Fruit fly (Drosophila melanogaster): Measurements from ENCODE around the gene CG33306.

Gene CG33306

DNA sequence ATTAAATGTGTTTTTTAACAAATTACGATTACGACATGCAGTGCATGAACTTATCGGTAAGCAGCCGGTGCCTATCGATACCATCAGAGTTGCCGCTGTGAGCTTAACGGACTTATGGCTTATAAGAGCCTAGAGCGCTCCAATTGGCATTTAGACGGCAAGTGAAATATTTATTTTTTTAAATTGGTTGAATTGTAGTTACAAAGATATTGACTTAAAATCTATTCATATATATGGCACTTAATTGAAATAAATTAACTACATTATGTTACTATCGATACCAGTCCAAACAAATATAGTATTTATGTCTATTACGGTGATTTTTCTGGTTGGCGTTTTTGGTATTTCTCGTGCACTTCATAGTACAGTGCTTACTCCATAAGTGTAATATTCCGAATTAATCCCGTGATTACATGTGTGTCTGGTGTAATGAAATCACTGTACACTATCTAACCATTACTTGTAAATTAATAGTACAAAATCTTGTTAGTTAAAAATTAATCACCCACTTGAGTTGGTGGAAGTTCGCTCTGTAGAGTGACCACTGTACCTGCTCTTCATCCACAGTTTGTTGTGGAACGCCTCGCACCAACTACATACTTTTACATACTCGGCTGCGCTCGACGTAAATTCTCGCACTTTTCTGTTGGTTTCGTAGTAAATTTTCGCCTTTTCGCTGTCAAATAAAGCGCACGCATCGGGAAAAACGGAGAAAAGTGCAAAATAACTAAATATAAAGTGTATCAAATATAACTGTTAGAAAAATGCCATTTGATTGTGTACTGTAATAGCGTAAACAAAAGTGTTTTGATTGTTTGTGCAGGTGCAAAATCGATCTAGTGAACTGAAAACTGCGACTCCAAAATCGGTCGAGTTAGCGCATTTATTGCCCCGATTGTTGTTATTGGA lies 8.3 kb downstream of the CG33306 start, which contains the start of the genes mRpS23 and CenG1A (continued):
- no peak for TF ChIP-seq Dfd (GFP tag; optimal IDR thresholded peaks at IDR 0.05)
- peak; percentile 97 for TF ChIP-seq Mio (GFP tag; optimal IDR thresholded peaks at IDR 0.05)

DNA sequence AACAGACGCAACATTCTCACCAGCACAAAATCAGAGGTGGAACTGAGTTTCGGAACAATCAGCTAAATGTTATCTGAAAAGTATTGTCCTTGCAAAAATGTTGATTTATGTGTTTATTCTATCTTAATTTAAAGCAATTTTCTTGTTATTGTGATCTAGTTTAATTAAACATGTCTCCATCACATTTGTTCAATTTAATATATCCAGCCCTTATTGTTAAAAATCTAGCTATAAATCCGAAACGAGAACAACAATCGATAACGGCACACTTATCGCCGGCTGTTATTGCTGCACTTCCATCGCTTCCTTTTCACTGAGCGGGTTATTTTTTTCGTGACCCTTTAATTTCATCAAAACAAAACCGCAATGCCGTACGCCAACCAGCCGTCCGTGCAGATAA lies 10.5 kb downstream of the CG33306 start, which contains the start of the genes GatC, PolG2 and Polr2C:
GatC (minus strand) TSS at position 48 of the 400 bp plus-strand sequence.
PolG2 (minus strand) TSS at position 48 of the 400 bp plus-strand sequence.
Polr2C (plus strand) TSS at position 280 of the 400 bp plus-strand sequence.
- TF ChIP-seq Rel (GFP tag; optimal IDR thresholded peaks at IDR 0.05) (no peak), Rel (tag; optimal IDR thresholded peaks at IDR 0.05) (peak; percentile 0), Myc (optimal IDR thresholded peaks at IDR 0.05) (peak; percentile 70), Jra (GFP tag; optimal IDR thresholded peaks at IDR 0.05) (no peak), pan (optimal IDR thresholded peaks at IDR 0.05) (no peak), Sp1 (GFP tag; optimal IDR thresholded peaks at IDR 0.05) (peak; percentile 3), woc (GFP tag; optimal IDR thresholded peaks at IDR 0.05) (no peak), ey (GFP tag; optimal IDR thresholded peaks at IDR 0.05) (peak; percentile 18), N (GFP tag; optimal IDR thresholded peaks at IDR 0.05) (no peak), CrebA (GFP tag; optimal IDR thresholded peaks at IDR 0.05; ENCODE audit: borderline replicate concordance) (no peak), Hnf4 (GFP tag; optimal IDR thresholded peaks at IDR 0.05) (no peak), fru (GFP tag; optimal IDR thresholded peaks at IDR 0.05) (no peak), OdsH (GFP tag; optimal IDR thresholded peaks at IDR 0.05) (no peak), Dif (GFP tag; optimal IDR thresholded peaks at IDR 0.05; ENCODE audit: partially characterized antibody) (peak; percentile 64), Hr78 (GFP tag; optimal IDR thresholded peaks at IDR 0.05) (no peak), lola (GFP tag; optimal IDR thresholded peaks at IDR 0.05) (no peak), br (GFP tag; optimal IDR thresholded peaks at IDR 0.05) (no peak), foxo (GFP tag; optimal IDR thresholded peaks at IDR 0.05) (no peak)

dm6 chr2L:13829540-13829939 lies 14.0 kb downstream of the CG33306 start, which contains the start of the genes Arpc1 and Orc5:
Gene Arpc1, minus strand, starts transcription at chr2L:13829741.
Gene Orc5, plus strand, starts transcription at chr2L:13829837.
- TF ChIP-seq lola (GFP tag; optimal IDR thresholded peaks at IDR 0.05) (no peak), Myc (optimal IDR thresholded peaks at IDR 0.05) (no peak), Hnf4 (GFP tag; optimal IDR thresholded peaks at IDR 0.05) (no peak), N (GFP tag; optimal IDR thresholded peaks at IDR 0.05) (no peak), CrebA (GFP tag; optimal IDR thresholded peaks at IDR 0.05; ENCODE audit: borderline replicate concordance) (no peak), GATAd (GFP tag; optimal IDR thresholded peaks at IDR 0.05) (no peak), Rel (GFP tag; optimal IDR thresholded peaks at IDR 0.05) (no peak), Rel (tag; optimal IDR thresholded peaks at IDR 0.05) (peak; percentile 58)

DNA sequence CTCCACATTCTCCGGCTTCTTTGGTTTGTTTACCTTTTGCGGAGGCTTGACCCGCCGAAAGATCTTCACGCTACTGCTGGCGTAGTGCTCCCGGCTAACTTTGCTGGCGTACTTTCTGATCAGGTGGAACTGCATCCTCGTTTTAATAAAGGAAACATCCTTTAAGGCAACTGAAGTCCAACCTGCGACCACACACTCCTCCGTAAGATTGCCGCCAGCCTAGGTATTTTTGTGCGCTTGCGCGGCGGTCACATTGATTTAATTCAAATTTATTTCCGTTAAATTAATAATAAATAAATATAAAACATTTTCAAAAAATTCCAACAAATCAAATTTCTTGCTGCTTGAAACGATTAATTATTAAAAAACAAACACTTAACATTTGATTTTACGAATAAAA lies 16.0 kb downstream of the CG33306 start, which contains the start of gene PolG1:
PolG1 (minus strand) TSS at position 216 of the 400 bp plus-strand sequence.
- TF ChIP-seq dsf (GFP tag; optimal IDR thresholded peaks at IDR 0.05; ENCODE audit: borderline replicate concordance) (no peak), jim (GFP tag; optimal IDR thresholded peaks at IDR 0.05) (no peak), sv (GFP tag; optimal IDR thresholded peaks at IDR 0.05) (no peak), GATAd (GFP tag; optimal IDR thresholded peaks at IDR 0.05) (no peak), Hnf4 (GFP tag; optimal IDR thresholded peaks at IDR 0.05) (no peak), Jra (GFP tag; optimal IDR thresholded peaks at IDR 0.05) (no peak), Dif (GFP tag; optimal IDR thresholded peaks at IDR 0.05; ENCODE audit: partially characterized antibody) (no peak), tai (GFP tag; optimal IDR thresholded peaks at IDR 0.05) (no peak), h (GFP tag; optimal IDR thresholded peaks at IDR 0.05) (no peak), Rel (GFP tag; optimal IDR thresholded peaks at IDR 0.05) (no peak), Rel (tag; optimal IDR thresholded peaks at IDR 0.05) (no peak), fru (GFP tag; optimal IDR thresholded peaks at IDR 0.05) (no peak), ey (GFP tag; optimal IDR thresholded peaks at IDR 0.05) (no peak), psq (GFP tag; optimal IDR thresholded peaks at IDR 0.05) (no peak), Hr78 (GFP tag; optimal IDR thresholded peaks at IDR 0.05) (no peak), Abd-B (GFP tag; optimal IDR thresholded peaks at IDR 0.05) (no peak), pan (optimal IDR thresholded peaks at IDR 0.05) (no peak), dl (GFP tag; optimal IDR thresholded peaks at IDR 0.05; ENCODE audit: insufficient read depth in 1 of 2, partially characterized antibody in 2 of 2) (no peak)

dm6 chr2L:13820948-13821347 lies 22.6 kb downstream of the CG33306 start, which contains the start of gene b:
Gene b, plus strand, starts transcription at chr2L:13821248.
- no peak for TF ChIP-seq Rel (GFP tag; optimal IDR thresholded peaks at IDR 0.05)
- TF ChIP-seq Rel (tag; optimal IDR thresholded peaks at IDR 0.05) = peak; percentile 79
- TF ChIP-seq GATAd (GFP tag; optimal IDR thresholded peaks at IDR 0.05) = no peak
- TF ChIP-seq Vsx2 (GFP tag; optimal IDR thresholded peaks at IDR 0.05; ENCODE audit: partially characterized antibody) = no peak
- no peak for TF ChIP-seq psq (GFP tag; optimal IDR thresholded peaks at IDR 0.05)
- TF ChIP-seq ey (GFP tag; optimal IDR thresholded peaks at IDR 0.05) = no peak
- no peak for TF ChIP-seq br (GFP tag; optimal IDR thresholded peaks at IDR 0.05)

All from whole organism, wandering third instar larva.